Worm (Caenorhabditis elegans) whole organism, L1 larva: ENCODE data around the gene F28C6.9.

ENCODE experiments used
- aly-2 ChIP-seq: fragments of 150-350 bp; optimal IDR thresholded peaks from 2 replicates; lab custom pipeline; 2014; ENCODE audit warnings: missing biosample characterization, missing genetic modification characterization
- ama-1 ChIP-seq: fragments of 150-350 bp; optimal IDR thresholded peaks from 2 replicates; lab custom pipeline; 2014
- ceh-63 ChIP-seq: fragments of 200-800 bp; sonication (Bioruptor generic); optimal IDR thresholded peaks from 2 replicates; lab custom pipeline; 2018; ENCODE audit warnings: mild to moderate bottlenecking, missing genetic modification characterization, missing compliant biosample characterization
- ceh-90 ChIP-seq: sonication (generic microtip); optimal IDR thresholded peaks from 2 replicates; lab custom pipeline; 2016; ENCODE audit warnings: missing genetic modification characterization, missing compliant biosample characterization
- egl-27 ChIP-seq, 2 experiments: fragments of 150-350 bp in 1 of 2; sonication (generic microtip); optimal IDR thresholded peaks; 3 replicates each; lab custom pipeline; 2017 to 2018; ENCODE audit warnings: missing biosample characterization in 2 of 2, missing genetic modification characterization in 2 of 2, missing genetic modification reagents in 2 of 2
- nhr-11 ChIP-seq: fragments of 150-350 bp; optimal IDR thresholded peaks from 2 replicates; lab custom pipeline; 2014; ENCODE audit warnings: missing biosample characterization, missing genetic modification characterization
- sup-37 ChIP-seq: fragments of 200-800 bp; sonication (Bioruptor generic); optimal IDR thresholded peaks from 2 replicates; lab custom pipeline; 2018; ENCODE audit warnings: mild to moderate bottlenecking, missing genetic modification characterization, missing compliant biosample characterization
- ztf-11 ChIP-seq, 2 experiments: sonication (generic microtip); optimal IDR thresholded peaks; 2 replicates each; lab custom pipeline; 2016 to 2017; ENCODE audit warnings: missing genetic modification characterization in 2 of 2, missing biosample characterization in 1 of 2, missing compliant biosample characterization in 1 of 2

ce11 chrII:8589227-8589626 lies 20.8 kb downstream of the F28C6.9 start:
- TF ChIP-seq egl-27 (tag; optimal IDR thresholded peaks at IDR 0.05; lab: Kevin White, UChicago) (no peak), ceh-63 (no peak), sup-37 (GFP tag; lab: Kevin White, UChicago) (no peak), ceh-90 (tag; lab: Kevin White, UChicago) (no peak), aly-2 (tag; lab: Kevin White, UChicago) (no peak), nhr-11 (tag; lab: Kevin White, UChicago) (no peak), ztf-11 (tag; optimal IDR thresholded peaks at IDR 0.05; lab: Kevin White, UChicago) (no peak), ama-1 (lab: Kevin White, UChicago) (no peak)
